Worm (Caenorhabditis elegans): ENCODE results near the gene rha-2.

Gene rha-2

ce11 chrIII:8650235-8650817 lies 36.0 kb upstream of the rha-2 start, which contains the start of gene flp-23 (continued):
- TF ChIP-seq aly-2 (tag; optimal IDR thresholded peaks at IDR 0.05) = no peak
- no peak for TF ChIP-seq mml-1 (tag; optimal IDR thresholded peaks at IDR 0.05)
- no peak for TF ChIP-seq nhr-67 (tag; optimal IDR thresholded peaks at IDR 0.05)
- no peak for TF ChIP-seq daf-12 (tag; optimal IDR thresholded peaks at IDR 0.05)

DNA sequence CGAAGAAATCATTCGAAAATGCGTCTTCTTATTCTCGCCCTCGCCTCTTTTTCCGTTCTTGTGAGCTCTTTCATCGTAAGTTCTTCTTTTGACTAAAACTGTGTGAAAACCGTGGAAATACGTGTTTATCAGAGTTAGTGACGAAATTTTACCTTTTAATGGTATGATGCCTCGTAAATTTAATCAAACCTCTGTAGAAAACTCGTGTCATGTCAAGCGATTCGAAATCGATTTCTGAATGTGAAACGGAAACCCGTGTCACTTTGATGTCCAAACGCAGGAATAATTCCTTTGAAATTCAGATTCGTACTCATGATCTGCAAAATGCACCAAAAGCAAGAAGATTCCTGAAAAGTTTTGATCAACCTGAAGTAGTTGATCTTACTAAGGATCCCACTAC lies 34.2 kb upstream of the rha-2 start, which contains the start of gene F22B7.3:
TSS of gene F22B7.3 (plus strand) at position 301 of the 400 bp plus-strand sequence.
- no peak for TF ChIP-seq elt-3 (tag; optimal IDR thresholded peaks at IDR 0.05)
- no peak for TF ChIP-seq eor-1 (tag; optimal IDR thresholded peaks at IDR 0.05)
- no peak for TF ChIP-seq ceh-82 (tag; optimal IDR thresholded peaks at IDR 0.05)

- TF ChIP-seq aly-2 (tag; optimal IDR thresholded peaks at IDR 0.05) (no peak), nhr-28 (tag; optimal IDR thresholded peaks at IDR 0.05) (no peak), elt-2 (tag; optimal IDR thresholded peaks at IDR 0.05) (peak; percentile 12), jun-1 (tag; optimal IDR thresholded peaks at IDR 0.05) (no peak), pha-4 (tag; optimal IDR thresholded peaks at IDR 0.05) (no peak), nhr-43 (tag; optimal IDR thresholded peaks at IDR 0.05; ENCODE audit: poor library complexity, severe bottlenecking) (peak; percentile 40), nhr-76 (tag; optimal IDR thresholded peaks at IDR 0.05) (no peak), hmg-11 (tag; optimal IDR thresholded peaks at IDR 0.05) (no peak)
Measured at ce11 chrIII:8646021-8646420, 31.7 kb upstream of the rha-2 start.

- TF ChIP-seq lin-15B (tag; optimal IDR thresholded peaks at IDR 0.05) (no peak), aly-2 (tag; optimal IDR thresholded peaks at IDR 0.05) (no peak), unc-62 (GFP tag; optimal IDR thresholded peaks at IDR 0.05) (no peak)
Measured at ce11 chrIII:8643639-8644038, 29.3 kb upstream of the rha-2 start, which contains the start of gene twk-7. twk-7 (minus strand) TSS chrIII:8643739.

DNA sequence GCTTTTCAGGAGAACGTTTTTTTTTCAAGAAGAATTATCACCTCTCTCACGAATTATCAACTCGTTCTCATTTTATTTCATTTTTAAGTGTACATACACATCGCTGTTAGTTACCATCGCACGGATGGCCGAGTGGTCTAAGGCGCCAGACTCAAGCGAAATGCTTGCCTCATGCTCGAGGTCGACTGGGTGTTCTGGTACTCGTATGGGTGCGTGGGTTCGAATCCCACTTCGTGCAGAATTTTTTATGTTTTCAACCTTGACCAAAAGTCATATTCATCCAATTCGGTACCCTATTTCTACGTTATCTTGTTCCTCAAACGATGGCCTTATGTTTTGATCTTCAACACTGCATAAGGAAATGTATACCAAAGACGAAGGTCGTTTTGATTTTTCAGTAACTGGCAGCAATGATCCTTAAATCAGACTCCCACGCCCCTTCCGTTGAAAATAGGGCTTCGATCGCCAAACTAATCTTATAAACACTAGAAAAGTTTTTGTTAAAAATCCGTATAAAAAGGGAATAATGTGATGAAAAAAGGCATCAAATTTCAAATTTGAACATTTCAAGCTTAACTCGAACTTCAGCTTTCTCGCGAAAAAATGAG lies 24.9 kb upstream of the rha-2 start, which contains the start of gene fip-1:
TSS of gene fip-1 (plus strand) at position 558 of the 608 bp plus-strand sequence.
- TF ChIP-seq nhr-23 (tag; optimal IDR thresholded peaks at IDR 0.05) = no peak
- no peak for TF ChIP-seq zag-1 (tag; optimal IDR thresholded peaks at IDR 0.05)
- TF ChIP-seq nhr-43 (tag; optimal IDR thresholded peaks at IDR 0.05; ENCODE audit: poor library complexity, severe bottlenecking) = peak; percentile 9
- TF ChIP-seq R02D3.7 (tag; optimal IDR thresholded peaks at IDR 0.05) = no peak
- no peak for TF ChIP-seq pha-4 (tag; optimal IDR thresholded peaks at IDR 0.05)
- TF ChIP-seq pqm-1 (tag; optimal IDR thresholded peaks at IDR 0.05) = peak; percentile 9
- TF ChIP-seq fos-1 (tag; optimal IDR thresholded peaks at IDR 0.05) = no peak
- no peak for TF ChIP-seq unc-39 (tag; optimal IDR thresholded peaks at IDR 0.05)
- no peak for TF ChIP-seq ZK546.5 (tag; optimal IDR thresholded peaks at IDR 0.05)
- no peak for TF ChIP-seq ceh-16 (tag; optimal IDR thresholded peaks at IDR 0.05)
- TF ChIP-seq elt-2 (tag; optimal IDR thresholded peaks at IDR 0.05) = peak; percentile 20
- TF ChIP-seq ceh-28 (tag; optimal IDR thresholded peaks at IDR 0.05) = no peak

- TF ChIP-seq nhr-25 (tag; optimal IDR thresholded peaks at IDR 0.05) = no peak
- TF ChIP-seq unc-62 (GFP tag; optimal IDR thresholded peaks at IDR 0.05) = peak; percentile 28
- peak; percentile 47 for TF ChIP-seq lin-39 (tag; optimal IDR thresholded peaks at IDR 0.05)
- TF ChIP-seq fkh-10 (GFP tag; optimal IDR thresholded peaks at IDR 0.05) = no peak
- TF ChIP-seq ceh-28 (tag; optimal IDR thresholded peaks at IDR 0.05) = no peak
- TF ChIP-seq nfya-1 (tag; optimal IDR thresholded peaks at IDR 0.05; ENCODE audit: insufficient read depth) = peak; percentile 45
Measured at ce11 chrIII:8636803-8637202, 22.4 kb upstream of the rha-2 start.

DNA sequence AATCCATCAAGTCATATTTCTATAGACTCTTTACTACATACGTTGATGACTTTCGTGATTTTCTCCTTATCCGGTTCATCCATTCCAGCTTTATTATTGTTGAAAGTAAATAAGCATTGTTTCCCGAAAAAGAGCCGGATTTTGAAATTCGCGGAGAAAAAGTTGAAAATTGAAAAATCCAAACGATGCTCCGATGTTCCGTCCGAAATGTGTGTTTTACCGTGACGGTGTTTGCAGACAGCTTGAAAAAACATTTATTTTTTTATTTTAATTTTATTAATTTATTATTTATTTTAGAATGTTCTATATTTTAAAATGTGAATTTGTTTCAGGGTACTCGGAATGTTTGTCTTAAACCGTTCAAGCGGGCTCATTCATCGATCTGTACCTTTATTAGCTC lies 16.5 kb upstream of the rha-2 start, which contains the start of gene dnj-10:
TSS of gene dnj-10 (plus strand) at position 333 of the 400 bp plus-strand sequence.
- no peak for TF ChIP-seq jun-1 (tag; optimal IDR thresholded peaks at IDR 0.05)
- no peak for TF ChIP-seq zag-1 (tag; optimal IDR thresholded peaks at IDR 0.05)
- peak; percentile 25 for TF ChIP-seq skn-1 (tag; optimal IDR thresholded peaks at IDR 0.05)
- no peak for TF ChIP-seq nhr-237 (tag; optimal IDR thresholded peaks at IDR 0.05)
- peak; percentile 92 for TF ChIP-seq lin-15B (tag; optimal IDR thresholded peaks at IDR 0.05)
- TF ChIP-seq nhr-25 (tag; optimal IDR thresholded peaks at IDR 0.05) = no peak
- TF ChIP-seq mdl-1 (tag; optimal IDR thresholded peaks at IDR 0.05) = no peak
- no peak for TF ChIP-seq nhr-11 (tag; optimal IDR thresholded peaks at IDR 0.05)
- TF ChIP-seq nhr-43 (tag; optimal IDR thresholded peaks at IDR 0.05; ENCODE audit: poor library complexity, severe bottlenecking) = no peak
- TF ChIP-seq fkh-10 (GFP tag; optimal IDR thresholded peaks at IDR 0.05) = no peak
- TF ChIP-seq fkh-2 (tag; optimal IDR thresholded peaks at IDR 0.05) = no peak
- TF ChIP-seq eor-1 (tag; optimal IDR thresholded peaks at IDR 0.05) = no peak
- TF ChIP-seq elt-2 (tag; optimal IDR thresholded peaks at IDR 0.05) = peak; percentile 16
- no peak for TF ChIP-seq ztf-4 (tag; optimal IDR thresholded peaks at IDR 0.05)
- no peak for TF ChIP-seq egl-27 (tag; optimal IDR thresholded peaks at IDR 0.05)
- TF ChIP-seq nhr-28 (tag; optimal IDR thresholded peaks at IDR 0.05) = no peak
- no peak for TF ChIP-seq ceh-9 (tag; optimal IDR thresholded peaks at IDR 0.05)
- TF ChIP-seq nhr-77 (tag; optimal IDR thresholded peaks at IDR 0.05) = no peak
- TF ChIP-seq ZK546.5 (tag; optimal IDR thresholded peaks at IDR 0.05) = no peak
- TF ChIP-seq fos-1 (tag; optimal IDR thresholded peaks at IDR 0.05) = no peak
- peak; percentile 16 for TF ChIP-seq snpc-4 (tag; optimal IDR thresholded peaks at IDR 0.05)
- no peak for TF ChIP-seq ceh-16 (tag; optimal IDR thresholded peaks at IDR 0.05)

All from whole organism, L3 larva.